Worm (Caenorhabditis elegans) whole organism, late embryonic: ENCODE results near the gene B0563.6.

ENCODE experiments used
- ceh-19 ChIP-seq: fragments of 200-800 bp; sonication (Bioruptor generic); optimal IDR thresholded peaks from 2 replicates; lab custom pipeline; 2018; ENCODE audit warnings: mild to moderate bottlenecking, missing genetic modification characterization, missing compliant biosample characterization
- ceh-24 ChIP-seq: sonication (generic microtip); optimal IDR thresholded peaks from 2 replicates; lab custom pipeline; 2016; ENCODE audit warnings: mild to moderate bottlenecking, missing genetic modification characterization, missing compliant biosample characterization
- fkh-6 ChIP-seq: sonication (generic microtip); optimal IDR thresholded peaks from 2 replicates; lab custom pipeline; 2016; ENCODE audit warnings: missing genetic modification characterization, missing compliant biosample characterization
- lin-11 ChIP-seq: fragments of 200-800 bp; sonication (Bioruptor generic); optimal IDR thresholded peaks from 2 replicates; lab custom pipeline; 2018; ENCODE audit warnings: mild to moderate bottlenecking, missing genetic modification characterization, missing compliant biosample characterization
- mec-3 ChIP-seq: sonication (generic microtip); optimal IDR thresholded peaks from 2 replicates; lab custom pipeline; 2016; ENCODE audit warnings: borderline replicate concordance, missing genetic modification characterization, missing compliant biosample characterization
- nhr-232 ChIP-seq: sonication (generic microtip); optimal IDR thresholded peaks from 2 replicates; lab custom pipeline; 2016; ENCODE audit warnings: missing genetic modification characterization, missing compliant biosample characterization
- npax-4 ChIP-seq: sonication (generic microtip); optimal IDR thresholded peaks from 2 replicates; lab custom pipeline; 2016; ENCODE audit warnings: missing genetic modification characterization, missing compliant biosample characterization
- rnt-1 ChIP-seq: sonication (generic microtip); optimal IDR thresholded peaks from 2 replicates; lab custom pipeline; 2016; ENCODE audit warnings: missing genetic modification characterization, missing compliant biosample characterization
- sox-2 ChIP-seq: fragments of 200-800 bp; sonication (Bioruptor generic); IDR thresholded peaks from 2 replicates; pipeline ENCODE4 v1.3.6; 2022; ENCODE audit warnings: missing genetic modification reagents, missing genetic modification characterization, missing compliant biosample characterization
- unc-55 ChIP-seq: sonication (generic microtip); optimal IDR thresholded peaks from 2 replicates; lab custom pipeline; 2017; ENCODE audit warnings: missing biosample characterization, missing genetic modification reagents, missing genetic modification characterization

B0563.6 gene

ce11 chrX:9183836-9184235 lies 46.3 kb downstream of the B0563.6 start, which contains the start of gene Y81B9A.2:
Gene Y81B9A.2, plus strand, starts transcription at chrX:9184136.
- TF ChIP-seq lin-11 (tag; lab: Kevin White, UChicago), result no peak
- TF ChIP-seq unc-55, result no peak
- no peak for TF ChIP-seq ceh-24 (tag; lab: Kevin White, UChicago)
- no peak for TF ChIP-seq fkh-6 (tag; lab: Kevin White, UChicago)
- no peak for TF ChIP-seq nhr-232 (tag; lab: Kevin White, UChicago)
- TF ChIP-seq mec-3 (tag; lab: Kevin White, UChicago), result no peak
- TF ChIP-seq sox-2 (GFP tag; lab: Robert Waterston, UW), result no peak

ce11 chrX:9191795-9192494 lies 54.4 kb downstream of the B0563.6 start, which contains the start of gene Y81B9A.1:
Gene Y81B9A.1, plus strand, starts transcription at chrX:9192444.
- no peak for TF ChIP-seq npax-4 (tag; lab: Kevin White, UChicago)
- TF ChIP-seq, all 69 proteins: peak for 0

- TF ChIP-seq ceh-19 (GFP tag; lab: Kevin White, UChicago) (no peak), lin-11 (tag; lab: Kevin White, UChicago) (no peak), rnt-1 (tag; lab: Kevin White, UChicago) (no peak)
These were observed 56.6 kb downstream of the B0563.6 start for ce11 chrX:9194081-9194480.
